Fruit fly (Drosophila melanogaster): ENCODE data around the gene obst-I.

obst-I gene

DNA sequence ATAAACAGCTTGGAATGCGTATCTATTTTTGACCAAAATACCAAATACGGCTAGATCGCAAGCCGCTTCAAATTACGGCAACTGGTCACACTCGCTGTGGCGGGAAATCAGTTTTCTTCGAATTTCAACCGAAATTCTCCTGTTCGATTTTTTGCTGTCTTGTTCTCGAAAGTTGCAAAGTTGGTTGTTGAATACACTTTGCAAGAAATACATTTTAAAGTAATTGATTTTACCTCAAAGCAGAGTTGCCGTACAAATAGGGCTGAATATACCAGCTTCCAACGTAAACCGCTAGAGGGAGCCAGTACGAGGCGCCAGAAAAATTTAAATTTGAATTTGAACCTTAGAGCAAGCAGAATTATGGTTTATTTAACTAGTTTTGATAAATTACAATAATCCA is 30.6 kb upstream of the obst-I start, which contains the start of gene CG9018:
TSS of gene CG9018 (minus strand) at position 43 of the 400 bp plus-strand sequence.
- TF ChIP-seq CG16779 (GFP tag; IDR thresholded peaks at IDR 0.05) (no peak), Trl (optimal IDR thresholded peaks at IDR 0.05) (no peak), Trl (GFP tag; optimal IDR thresholded peaks at IDR 0.05) (peak; percentile 25), pros (GFP tag; optimal IDR thresholded peaks at IDR 0.05) (peak; percentile 54), nmo (GFP tag; optimal IDR thresholded peaks at IDR 0.05) (peak; percentile 72), Elba2 (GFP tag; optimal IDR thresholded peaks at IDR 0.05) (peak; percentile 17), Usf (GFP tag; optimal IDR thresholded peaks at IDR 0.05) (no peak), CG10267 (tag; optimal IDR thresholded peaks at IDR 0.05) (peak; percentile 56), CoRest (tag; optimal IDR thresholded peaks at IDR 0.05) (peak; percentile 56), CG17186 (GFP tag; optimal IDR thresholded peaks at IDR 0.05) (peak; percentile 16), CG15514 (GFP tag; optimal IDR thresholded peaks at IDR 0.05) (peak; percentile 48), Dp (GFP tag; optimal IDR thresholded peaks at IDR 0.05) (peak; percentile 94), Myb (GFP tag; optimal IDR thresholded peaks at IDR 0.05) (peak; percentile 72), pzg (GFP tag; optimal IDR thresholded peaks at IDR 0.05) (peak; percentile 79), CG12659 (GFP tag; optimal IDR thresholded peaks at IDR 0.05) (peak; percentile 41), CG7963 (GFP tag; IDR thresholded peaks at IDR 0.05; ENCODE audit: partially characterized antibody) (0 out of 3 replicates have a peak, but pooled peaks have one; percentile 16), amos (GFP tag; IDR thresholded peaks at IDR 0.05; ENCODE audit: partially characterized antibody) (0 out of 2 replicates have a peak, but pooled peaks have one; percentile 21), CG7786 (GFP tag; optimal IDR thresholded peaks at IDR 0.05) (no peak), dpn (GFP tag; optimal IDR thresholded peaks at IDR 0.05) (peak in 1 of 2 experiments; percentile 29), CG42726 (GFP tag; IDR thresholded peaks at IDR 0.05; ENCODE audit: partially characterized antibody) (peak; percentile 11; the same call in 1 of the 2 replicates), ap (GFP tag; IDR thresholded peaks at IDR 0.05) (no peak), Med (GFP tag) (peak; percentile 15), psq (GFP tag; optimal IDR thresholded peaks at IDR 0.05) (no peak), BEAF-32 (GFP tag; optimal IDR thresholded peaks at IDR 0.05) (peak; percentile 50), Oli (tag; optimal IDR thresholded peaks at IDR 0.05) (no peak), oc (tag; optimal IDR thresholded peaks at IDR 0.05) (no peak), CG30403 (GFP tag; optimal IDR thresholded peaks at IDR 0.05) (no peak), Ets97D (GFP tag; optimal IDR thresholded peaks at IDR 0.05) (peak; percentile 58), MBD-R2 (GFP tag; IDR thresholded peaks at IDR 0.05) (0 out of 2 replicates have a peak, but pooled peaks have one; percentile 36), CG9797 (GFP tag; optimal IDR thresholded peaks at IDR 0.05) (peak; percentile 91), trem (tag; optimal IDR thresholded peaks at IDR 0.05) (peak; percentile 74), CG7928 (GFP tag; optimal IDR thresholded peaks at IDR 0.05) (peak; percentile 86), pita (GFP tag; optimal IDR thresholded peaks at IDR 0.05) (peak; percentile 30), ato (GFP tag; IDR thresholded peaks at IDR 0.05; ENCODE audit: partially characterized antibody) (peak; percentile 40; the same call in 1 of the 2 replicates), Sry-δ (GFP tag; optimal IDR thresholded peaks at IDR 0.05) (peak; percentile 56), phol (tag; optimal IDR thresholded peaks at IDR 0.05) (peak; percentile 49), sd (tag; optimal IDR thresholded peaks at IDR 0.05) (peak; percentile 97), CG18262 (tag; optimal IDR thresholded peaks at IDR 0.05) (no peak), sens-2 (GFP tag; IDR thresholded peaks at IDR 0.05) (no peak), CG10543 (GFP tag; optimal IDR thresholded peaks at IDR 0.05) (no peak), knrl (GFP tag; IDR thresholded peaks at IDR 0.05; ENCODE audit: partially characterized antibody) (peak; percentile 34; the same call in 1 of the 3 replicates), CG3847 (GFP tag; IDR thresholded peaks at IDR 0.05) (peak; percentile 68), CG14710 (tag; optimal IDR thresholded peaks at IDR 0.05) (peak; percentile 77), Dek (tag; optimal IDR thresholded peaks at IDR 0.05) (peak; percentile 12), cas (GFP tag; IDR thresholded peaks at IDR 0.05) (no peak), CG34422 (GFP tag; IDR thresholded peaks at IDR 0.05) (0 out of 3 replicates have a peak, but pooled peaks have one; percentile 30), Stat92E (GFP tag; optimal IDR thresholded peaks at IDR 0.05) (peak in 1 of 3 experiments; percentile 9), da (GFP tag; optimal IDR thresholded peaks at IDR 0.05) (peak; percentile 37), stc (GFP tag; IDR thresholded peaks at IDR 0.05) (no peak)

All from whole organism, embryonic.